Fruit fly (Drosophila melanogaster) whole organism, embryonic: Measurements from ENCODE around the gene CG31957.

Source experiments
- Adf1 ChIP-seq: fragments of 200-800 bp; sonication (Bioruptor generic); IDR thresholded peaks from 2 replicates; pipeline ENCODE4 v1.3.6; 2022; ENCODE audit warnings: missing biosample characterization, missing genetic modification characterization
- CG10147 ChIP-seq: fragments of 200-800 bp; sonication (Bioruptor generic); optimal IDR thresholded peaks from 2 replicates; lab custom pipeline; 2019; ENCODE audit warnings: missing biosample characterization, mild to moderate bottlenecking, missing genetic modification characterization, moderate library complexity
- CG10274 ChIP-seq: fragments of 200-800 bp; sonication (Bioruptor generic); optimal IDR thresholded peaks from 3 replicates; lab custom pipeline; 2017; ENCODE audit warnings: missing biosample characterization, mild to moderate bottlenecking, missing genetic modification characterization
- CG10321 ChIP-seq: fragments of 200-800 bp; sonication (Bioruptor generic); IDR thresholded peaks from 2 replicates; pipeline ENCODE4 v1.3.6; 2022; ENCODE audit warnings: missing biosample characterization, missing genetic modification characterization
- CG11504 ChIP-seq: fragments of 200-800 bp; sonication (Bioruptor generic); optimal IDR thresholded peaks from 3 replicates; lab custom pipeline; 2019; ENCODE audit warnings: missing biosample characterization, mild to moderate bottlenecking, missing genetic modification characterization, moderate library complexity
- CG12769 ChIP-seq: fragments of 200-800 bp; sonication (Bioruptor generic); optimal IDR thresholded peaks from 2 replicates; lab custom pipeline; 2019; ENCODE audit warnings: missing biosample characterization, mild to moderate bottlenecking, missing genetic modification characterization, moderate library complexity
- CG13424 ChIP-seq: fragments of 200-800 bp; sonication (Bioruptor generic); optimal IDR thresholded peaks from 2 replicates; lab custom pipeline; 2019; ENCODE audit warnings: missing biosample characterization, mild to moderate bottlenecking, missing genetic modification characterization, moderate library complexity
- CG13624 ChIP-seq: fragments of 200-800 bp; sonication (Bioruptor generic); optimal IDR thresholded peaks from 2 replicates; lab custom pipeline; 2016; ENCODE audit warnings: missing biosample characterization, missing genetic modification characterization
- CG14965 ChIP-seq: fragments of 200-800 bp; sonication (Bioruptor generic); optimal IDR thresholded peaks from 2 replicates; lab custom pipeline; 2016; ENCODE audit warnings: missing biosample characterization, missing genetic modification characterization, borderline replicate concordance
- CG16863 ChIP-seq: fragments of 200-800 bp; sonication (Bioruptor generic); optimal IDR thresholded peaks from 3 replicates; lab custom pipeline; 2016; ENCODE audit warnings: missing biosample characterization, missing genetic modification characterization
- CG17829 ChIP-seq: fragments of 200-800 bp; optimal IDR thresholded peaks from 2 replicates; lab custom pipeline; 2019; ENCODE audit warnings: missing biosample characterization, mild to moderate bottlenecking, missing genetic modification characterization, moderate library complexity
- CG1832 ChIP-seq: fragments of 200-800 bp; sonication (Bioruptor generic); optimal IDR thresholded peaks from 2 replicates; lab custom pipeline; 2017; ENCODE audit warnings: missing biosample characterization, mild to moderate bottlenecking, missing genetic modification characterization, inconsistent platforms
- CG33213 ChIP-seq: fragments of 200-800 bp; sonication (Bioruptor generic); optimal IDR thresholded peaks from 3 replicates; lab custom pipeline; 2016; ENCODE audit warnings: missing biosample characterization, missing genetic modification characterization
- CG4360 ChIP-seq: fragments of 200-800 bp; sonication (Bioruptor generic); IDR thresholded peaks from 2 replicates; pipeline ENCODE4 v1.3.6; 2022; ENCODE audit warnings: missing biosample characterization, missing genetic modification characterization
- CG4854 ChIP-seq: fragments of 200-800 bp; sonication (Bioruptor generic); optimal IDR thresholded peaks from 2 replicates; lab custom pipeline; 2016; ENCODE audit warnings: missing biosample characterization, missing genetic modification characterization, inconsistent platforms
- CG9932 ChIP-seq: fragments of 200-800 bp; sonication (Bioruptor generic); IDR thresholded peaks from 2 replicates; pipeline ENCODE4 v1.3.6; 2022; ENCODE audit warnings: missing biosample characterization, missing genetic modification characterization
- CoRest ChIP-seq: fragments of 200-800 bp; sonication (Bioruptor generic); optimal IDR thresholded peaks from 3 replicates; lab custom pipeline; 2018; ENCODE audit warnings: missing biosample characterization, mild to moderate bottlenecking, missing genetic modification characterization, moderate library complexity
- D19A ChIP-seq: fragments of 200-800 bp; optimal IDR thresholded peaks from 3 replicates; lab custom pipeline; 2019; ENCODE audit warnings: missing biosample characterization, mild to moderate bottlenecking, missing genetic modification characterization, moderate library complexity
- Deaf1 ChIP-seq: fragments of 200-800 bp; optimal IDR thresholded peaks from 3 replicates; lab custom pipeline; 2019; ENCODE audit warnings: missing biosample characterization, mild to moderate bottlenecking, missing genetic modification characterization, moderate library complexity
- HLH3B ChIP-seq: fragments of 200-800 bp; sonication (Bioruptor generic); IDR thresholded peaks from 2 replicates; pipeline ENCODE4 v1.3.6; 2022; ENCODE audit warnings: missing biosample characterization, missing genetic modification characterization
- Hey ChIP-seq: fragments of 200-800 bp; sonication (Bioruptor generic); optimal IDR thresholded peaks from 3 replicates; lab custom pipeline; 2018; ENCODE audit warnings: missing biosample characterization, mild to moderate bottlenecking, missing genetic modification characterization
- Hr78 ChIP-seq, 2 experiments: fragments of 200-800 bp in 1 of 2; fragments of >200 bp in 1 of 2; sonication (Bioruptor generic) in 1 of 2; optimal IDR thresholded peaks; 2 replicates each; lab custom pipeline; 2017 to 2019; ENCODE audit warnings: missing biosample characterization in 2 of 2, missing genetic modification characterization in 2 of 2, mild to moderate bottlenecking in 1 of 2, moderate library complexity in 1 of 2
- Kr ChIP-seq: fragments of 200-800 bp; sonication (Bioruptor generic); optimal IDR thresholded peaks from 2 replicates; lab custom pipeline; 2017; ENCODE audit warnings: missing biosample characterization, mild to moderate bottlenecking, missing genetic modification characterization
- Ravus ChIP-seq: fragments of 200-800 bp; sonication (Bioruptor generic); IDR thresholded peaks from 2 replicates; pipeline ENCODE4 v1.3.6; 2022; ENCODE audit warnings: missing biosample characterization, missing genetic modification characterization
- Trl ChIP-seq, 3 experiments: fragments of >200 bp in 2 of 3; fragments of 200-800 bp in 1 of 3; sonication (Bioruptor generic) in 1 of 3; optimal IDR thresholded peaks; 2 replicates in 1 of 3; 3 replicates in 2 of 3; lab custom pipeline; 2016 to 2017; ENCODE audit warnings: missing biosample characterization in 1 of 3, missing genetic modification characterization in 1 of 3
- cad ChIP-seq: fragments of >200 bp; optimal IDR thresholded peaks from 2 replicates; lab custom pipeline; 2017; ENCODE audit warnings: missing biosample characterization, missing genetic modification characterization
- cg ChIP-seq: fragments of 200-800 bp; sonication (Bioruptor generic); optimal IDR thresholded peaks from 3 replicates; lab custom pipeline; 2019; ENCODE audit warnings: missing biosample characterization, mild to moderate bottlenecking, missing genetic modification characterization, moderate library complexity
- chinmo ChIP-seq: fragments of 200-800 bp; sonication (Bioruptor generic); IDR thresholded peaks from 4 replicates; pipeline ENCODE4 v1.3.6; 2022; ENCODE audit warnings: missing biosample characterization, missing genetic modification characterization; ENCODE audit not compliant: partially characterized antibody
- crol ChIP-seq: fragments of 200-800 bp; sonication (Bioruptor generic); IDR thresholded peaks from 2 replicates; pipeline ENCODE4 v1.3.6; 2022; ENCODE audit warnings: missing biosample characterization, missing genetic modification characterization
- crp ChIP-seq, 2 experiments: fragments of 200-800 bp; sonication (Bioruptor generic); optimal IDR thresholded peaks; 2 replicates in 1 of 2; 3 replicates in 1 of 2; lab custom pipeline; 2017; ENCODE audit warnings: missing biosample characterization in 2 of 2, missing genetic modification characterization in 2 of 2, mild to moderate bottlenecking in 1 of 2, moderate library complexity in 1 of 2
- dan ChIP-seq: fragments of 200-800 bp; sonication (Bioruptor generic); IDR thresholded peaks from 2 replicates; pipeline ENCODE4 v1.3.6; 2022; ENCODE audit warnings: missing biosample characterization, missing genetic modification characterization
- dimm ChIP-seq: fragments of 200-800 bp; sonication (Bioruptor generic); IDR thresholded peaks from 2 replicates; pipeline ENCODE4 v1.3.6; 2022; ENCODE audit warnings: missing biosample characterization, missing genetic modification characterization
- dm ChIP-seq: fragments of 200-800 bp; sonication (Bioruptor generic); optimal IDR thresholded peaks from 3 replicates; lab custom pipeline; 2016; ENCODE audit warnings: missing biosample characterization, missing genetic modification characterization
- gsb-n ChIP-seq: fragments of 200-800 bp; sonication (Bioruptor generic); optimal IDR thresholded peaks from 3 replicates; lab custom pipeline; 2018; ENCODE audit warnings: missing biosample characterization, mild to moderate bottlenecking, missing genetic modification characterization
- ken ChIP-seq: fragments of 200-800 bp; sonication (Bioruptor generic); IDR thresholded peaks from 3 replicates; pipeline ENCODE4 v1.3.6; 2022; ENCODE audit warnings: missing biosample characterization, missing genetic modification characterization
- kni ChIP-seq: fragments of 200-800 bp; sonication (Bioruptor generic); optimal IDR thresholded peaks from 3 replicates; lab custom pipeline; 2017; ENCODE audit warnings: mild to moderate bottlenecking, missing biosample characterization, missing genetic modification reagents, missing genetic modification characterization
- nerfin-1 ChIP-seq: fragments of 200-800 bp; sonication (Bioruptor generic); optimal IDR thresholded peaks from 3 replicates; lab custom pipeline; 2019; ENCODE audit warnings: missing biosample characterization, mild to moderate bottlenecking, missing genetic modification characterization, moderate library complexity
- nerfin-2 ChIP-seq: fragments of 200-800 bp; sonication (Bioruptor generic); IDR thresholded peaks from 2 replicates; pipeline ENCODE4 v1.3.6; 2022; ENCODE audit warnings: missing biosample characterization, missing genetic modification characterization; ENCODE audit not compliant: partially characterized antibody
- oc ChIP-seq: fragments of 200-800 bp; sonication (Bioruptor generic); optimal IDR thresholded peaks from 2 replicates; lab custom pipeline; 2018; ENCODE audit warnings: missing biosample characterization, mild to moderate bottlenecking, missing genetic modification characterization, moderate library complexity
- pan ChIP-seq, 4 experiments: fragments of >200 bp in 3 of 4; fragments of 200-800 bp in 1 of 4; sonication (Bioruptor generic) in 1 of 4; optimal IDR thresholded peaks in 3 of 4; IDR thresholded peaks in 1 of 4; 2 replicates each; pipeline versions ENCODE4 v1.3.6 to Lab custom; 2017 to 2022; ENCODE audit warnings: missing biosample characterization in 2 of 4, missing genetic modification characterization in 2 of 4, mixed read lengths in 1 of 4
- pros ChIP-seq: fragments of 200-800 bp; sonication (Bioruptor generic); optimal IDR thresholded peaks from 3 replicates; lab custom pipeline; 2019; ENCODE audit warnings: missing biosample characterization, mild to moderate bottlenecking, missing genetic modification characterization, moderate library complexity
- seq ChIP-seq: fragments of 200-800 bp; sonication (Bioruptor generic); IDR thresholded peaks from 2 replicates; pipeline ENCODE4 v1.3.6; 2022; ENCODE audit warnings: missing biosample characterization, missing genetic modification characterization
- tll ChIP-seq, 2 experiments: fragments of 200-800 bp in 1 of 2; fragments of >200 bp in 1 of 2; sonication (Bioruptor generic) in 1 of 2; optimal IDR thresholded peaks; 2 replicates each; lab custom pipeline; 2017 to 2019; ENCODE audit warnings: missing biosample characterization in 2 of 2, missing genetic modification characterization in 2 of 2, mild to moderate bottlenecking in 1 of 2, moderate library complexity in 1 of 2
- trem ChIP-seq: fragments of 200-800 bp; optimal IDR thresholded peaks from 3 replicates; lab custom pipeline; 2019; ENCODE audit warnings: missing biosample characterization, mild to moderate bottlenecking, missing genetic modification characterization, moderate library complexity
- trh ChIP-seq: fragments of 200-800 bp; sonication (Bioruptor generic); optimal IDR thresholded peaks from 2 replicates; lab custom pipeline; 2016; ENCODE audit warnings: missing biosample characterization, missing genetic modification characterization
- twi ChIP-seq: fragments of 200-800 bp; optimal IDR thresholded peaks from 2 replicates; lab custom pipeline; 2019; ENCODE audit warnings: missing biosample characterization, mild to moderate bottlenecking, missing genetic modification characterization, moderate library complexity
- vvl ChIP-seq: fragments of 200-800 bp; sonication (Bioruptor generic); IDR thresholded peaks from 2 replicates; pipeline ENCODE4 v1.3.6; 2022; ENCODE audit warnings: missing biosample characterization, missing genetic modification characterization
- zen ChIP-seq: fragments of 200-800 bp; sonication (Bioruptor generic); optimal IDR thresholded peaks from 3 replicates; lab custom pipeline; 2018; ENCODE audit warnings: missing biosample characterization, mild to moderate bottlenecking, missing genetic modification characterization, moderate library complexity

CG31957 gene

dm6 chr2L:3836440-3836890 is 35.8 kb downstream of the CG31957 start, which contains the start of gene slp2 (continued):
- TF ChIP-seq CG13624 (no peak), nerfin-2 (GFP tag; lab: Robert Waterston, UW) (no peak), CG10274 (no peak), Trl (optimal IDR thresholded peaks at IDR 0.05; lab: Kevin White, UChicago) (peak; percentile 51 to 55), Trl (GFP tag; optimal IDR thresholded peaks at IDR 0.05; lab: Kevin White, UChicago) (no peak), Hr78 (GFP tag; optimal IDR thresholded peaks at IDR 0.05; lab: Kevin White, UChicago) (no peak), CG12769 (tag; lab: Kevin White, UChicago) (no peak), gsb-n (tag; lab: Kevin White, UChicago) (peak; percentile 73), CG14965 (GFP tag; lab: Kevin White, UChicago) (no peak), Deaf1 (tag; lab: Kevin White, UChicago) (peak; percentile 97), seq (GFP tag; lab: Robert Waterston, UW) (peak; percentile 81), dimm (GFP tag; lab: Robert Waterston, UW) (no peak), kni (GFP tag; lab: Kevin White, UChicago) (peak; percentile 72), dan (GFP tag; lab: Robert Waterston, UW) (no peak), cg (GFP tag; lab: Kevin White, UChicago) (peak; percentile 94), zen (tag; lab: Kevin White, UChicago) (peak; percentile 87), nerfin-1 (tag; lab: Kevin White, UChicago) (peak; percentile 11), Adf1 (peak; percentile 39; the same call in 1 of the 2 replicates), CG13424 (tag; lab: Kevin White, UChicago) (no peak), CG16863 (no peak), vvl (GFP tag; lab: Robert Waterston, UW) (peak; percentile 39; the same call in 1 of the 2 replicates), trh (GFP tag; lab: Kevin White, UChicago) (no peak), ken (GFP tag; lab: Robert Waterston, UW) (no peak), oc (tag; lab: Kevin White, UChicago) (peak; percentile 43), CG9932 (GFP tag; lab: Robert Waterston, UW) (0 out of 2 replicates have a peak, but pooled peaks have one; percentile 24), pros (GFP tag; lab: Kevin White, UChicago) (peak; percentile 69), D19A (tag; lab: Kevin White, UChicago) (no peak), CG10147 (no peak), Hey (tag; lab: Kevin White, UChicago) (no peak), pan (optimal IDR thresholded peaks at IDR 0.05; lab: Kevin White, UChicago) (no peak), pan (GFP tag; optimal IDR thresholded peaks at IDR 0.05 in 1 of 2, IDR thresholded peaks at IDR 0.05 in 1 of 2) (peak in 1 of 2 experiments; percentile 60), Kr (GFP tag; lab: Kevin White, UChicago) (peak; percentile 38), CoRest (tag; lab: Kevin White, UChicago) (peak; percentile 5), trem (no peak), tll (GFP tag; optimal IDR thresholded peaks at IDR 0.05; lab: Kevin White, UChicago) (peak in 1 of 2 experiments; percentile 46), CG17829 (peak; percentile 36), crol (peak; percentile 33; the same call in 1 of the 2 replicates), HLH3B (GFP tag; lab: Robert Waterston, UW) (no peak), cad (peak; percentile 61), CG1832 (peak; percentile 83), dm (GFP tag; lab: Kevin White, UChicago) (no peak), Ravus (no peak), CG4360 (GFP tag; lab: Robert Waterston, UW) (peak; percentile 1; the same call in 1 of the 2 replicates), CG33213 (GFP tag; lab: Kevin White, UChicago) (no peak), CG11504 (tag; lab: Kevin White, UChicago) (no peak), CG10321 (GFP tag; lab: Robert Waterston, UW) (peak; percentile 79), crp (GFP tag; optimal IDR thresholded peaks at IDR 0.05; lab: Kevin White, UChicago) (no peak), CG4854 (GFP tag; lab: Kevin White, UChicago) (no peak), twi (tag; lab: Kevin White, UChicago) (peak; percentile 9), chinmo (GFP tag; lab: Robert Waterston, UW) (0 out of 4 replicates have a peak, but pooled peaks have one; percentile 16)
